Worm (Caenorhabditis elegans) whole organism, midembryonic: ENCODE measurements around the gene rsp-1.

Source experiments
- cog-1 ChIP-seq: sonication (generic microtip); optimal IDR thresholded peaks from 2 replicates; lab custom pipeline; 2016; ENCODE audit warnings: missing genetic modification characterization, missing compliant biosample characterization
- flt-1 ChIP-seq: fragments of 200-800 bp; sonication (Bioruptor generic); IDR thresholded peaks from 2 replicates; pipeline ENCODE4 v1.3.6; 2022; ENCODE audit warnings: missing genetic modification characterization, missing compliant biosample characterization
- med-1 ChIP-seq: sonication (generic microtip); optimal IDR thresholded peaks from 2 replicates; lab custom pipeline; 2017; ENCODE audit warnings: missing genetic modification characterization, mild to moderate bottlenecking, missing compliant biosample characterization, antibody characterized with exemption, missing genetic modification reagents; ENCODE audit not compliant: insufficient read depth
- tab-1 ChIP-seq: fragments of 200-800 bp; sonication (Bioruptor generic); IDR thresholded peaks from 2 replicates; pipeline ENCODE4 v1.3.6; 2022; ENCODE audit warnings: missing genetic modification characterization, missing compliant biosample characterization
- ztf-23 ChIP-seq: fragments of 200-800 bp; sonication (Bioruptor generic); IDR thresholded peaks from 2 replicates; pipeline ENCODE4 v1.3.6; 2022; ENCODE audit warnings: missing genetic modification reagents, missing genetic modification characterization, missing compliant biosample characterization
- ztf-29 ChIP-seq: fragments of 200-800 bp; sonication (Bioruptor generic); IDR thresholded peaks from 2 replicates; pipeline ENCODE4 v1.3.6; 2022; ENCODE audit warnings: missing genetic modification reagents, missing genetic modification characterization, missing compliant biosample characterization

- TF ChIP-seq ztf-29 (GFP tag; lab: Robert Waterston, UW) (no peak), tab-1 (no peak), flt-1 (GFP tag; lab: Robert Waterston, UW) (no peak), cog-1 (tag; lab: Kevin White, UChicago) (no peak), med-1 (no peak), ztf-23 (GFP tag; lab: Robert Waterston, UW) (no peak)
Measured at ce11 chrII:11409678-11410133, 43.5 kb upstream of the rsp-1 start, which contains the start of gene C05D12.7.
